Fruit fly (Drosophila melanogaster): Measurements from ENCODE around the gene per.

Gene per

DNA sequence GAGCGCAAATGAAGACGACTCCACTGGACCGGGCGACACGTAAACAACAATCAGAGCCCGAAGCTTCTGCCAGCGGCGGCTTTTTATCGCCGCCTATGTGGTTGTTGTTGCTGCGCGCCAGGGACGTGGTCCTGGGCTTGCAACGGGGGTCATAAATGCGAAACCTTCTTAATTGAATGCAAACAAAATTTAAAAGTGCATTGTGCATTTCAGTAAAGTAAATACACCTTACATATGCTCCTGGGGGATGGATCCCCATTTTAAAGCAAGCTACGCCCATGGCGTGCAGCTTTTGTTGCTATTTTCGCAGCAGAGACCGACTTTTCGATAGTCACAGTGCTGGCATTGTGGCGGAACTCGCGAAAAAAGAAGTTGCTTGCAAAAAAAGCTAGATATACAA is 18.3 kb downstream of the per start, which contains the start of gene Ugalt (continued):
- peak; percentile 100 for TF ChIP-seq CG12769 (tag; optimal IDR thresholded peaks at IDR 0.05)
- TF ChIP-seq Abd-B (GFP tag; optimal IDR thresholded peaks at IDR 0.05) = peak; percentile 100
- peak; percentile 100 for TF ChIP-seq CG31441 (GFP tag; IDR thresholded peaks at IDR 0.05)
- peak; percentile 100 for TF ChIP-seq otp (GFP tag; IDR thresholded peaks at IDR 0.05)
- TF ChIP-seq ab (GFP tag; optimal IDR thresholded peaks at IDR 0.05) = peak; percentile 100
- TF ChIP-seq CG13894 (tag; optimal IDR thresholded peaks at IDR 0.05) = peak; percentile 100
- TF ChIP-seq kah (GFP tag; optimal IDR thresholded peaks at IDR 0.05) = peak; percentile 100
- TF ChIP-seq bsh (GFP tag; optimal IDR thresholded peaks at IDR 0.05) = peak; percentile 100
- peak; percentile 100 for TF ChIP-seq B-H1 (GFP tag; IDR thresholded peaks at IDR 0.05)
- peak; percentile 100 for TF ChIP-seq Pdp1 (GFP tag; optimal IDR thresholded peaks at IDR 0.05)
- peak; percentile 95 for TF ChIP-seq CG18011 (GFP tag; optimal IDR thresholded peaks at IDR 0.05)
- TF ChIP-seq CG31388 (GFP tag; optimal IDR thresholded peaks at IDR 0.05) = peak; percentile 100
- peak; percentile 100 for TF ChIP-seq chm (GFP tag; IDR thresholded peaks at IDR 0.05)
- TF ChIP-seq CG10979 (tag; optimal IDR thresholded peaks at IDR 0.05) = peak; percentile 100
- TF ChIP-seq sd (tag; optimal IDR thresholded peaks at IDR 0.05) = peak; percentile 99
- TF ChIP-seq CG9797 (GFP tag; optimal IDR thresholded peaks at IDR 0.05) = peak; percentile 96
- peak; percentile 100 for TF ChIP-seq CoRest (tag; optimal IDR thresholded peaks at IDR 0.05)
- peak; percentile 100 for TF ChIP-seq C15 (GFP tag; IDR thresholded peaks at IDR 0.05)
- peak; percentile 100 for TF ChIP-seq Hmr (GFP tag; optimal IDR thresholded peaks at IDR 0.05)
- TF ChIP-seq amos (GFP tag; IDR thresholded peaks at IDR 0.05; ENCODE audit: partially characterized antibody) = peak; percentile 36; the same call in 1 of the 2 replicates
- peak; percentile 66; the same call in 1 of the 4 replicates for TF ChIP-seq chinmo (GFP tag; IDR thresholded peaks at IDR 0.05; ENCODE audit: partially characterized antibody)
- TF ChIP-seq Dip3 (GFP tag; optimal IDR thresholded peaks at IDR 0.05) = peak; percentile 100
- TF ChIP-seq Lhr (GFP tag; optimal IDR thresholded peaks at IDR 0.05) = peak; percentile 100
- no peak for TF ChIP-seq tna (GFP tag; IDR thresholded peaks at IDR 0.05; ENCODE audit: partially characterized antibody)
- TF ChIP-seq eyg (GFP tag; optimal IDR thresholded peaks at IDR 0.05) = peak; percentile 100
- TF ChIP-seq CG3838 (GFP tag; optimal IDR thresholded peaks at IDR 0.05) = peak; percentile 100
- peak; percentile 57 for TF ChIP-seq zf30C (GFP tag; optimal IDR thresholded peaks at IDR 0.05)
- peak; percentile 100 for TF ChIP-seq gsb-n (tag; optimal IDR thresholded peaks at IDR 0.05)
- peak; percentile 100 for TF ChIP-seq CG17612 (GFP tag; IDR thresholded peaks at IDR 0.05)
- TF ChIP-seq scrt (GFP tag; optimal IDR thresholded peaks at IDR 0.05) = peak; percentile 100
- peak; percentile 100 for TF ChIP-seq CG3726 (GFP tag; IDR thresholded peaks at IDR 0.05)
- TF ChIP-seq CG15073 (GFP tag; optimal IDR thresholded peaks at IDR 0.05) = peak; percentile 96
- TF ChIP-seq chn (GFP tag; optimal IDR thresholded peaks at IDR 0.05) = peak; percentile 100
- TF ChIP-seq CG9215 (GFP tag; IDR thresholded peaks at IDR 0.05) = peak; percentile 100
- TF ChIP-seq Jarid2 (GFP tag; optimal IDR thresholded peaks at IDR 0.05) = peak; percentile 100
- peak; percentile 100 for TF ChIP-seq danr (GFP tag; IDR thresholded peaks at IDR 0.05)
- TF ChIP-seq CG6791 (GFP tag; IDR thresholded peaks at IDR 0.05; ENCODE audit: partially characterized antibody) = peak; percentile 35; the same call in 1 of the 3 replicates
- peak; percentile 99 for TF ChIP-seq her (GFP tag; optimal IDR thresholded peaks at IDR 0.05)
- peak; percentile 100 for TF ChIP-seq CG32532 (GFP tag; IDR thresholded peaks at IDR 0.05)
- peak; percentile 100 for TF ChIP-seq cwo (GFP tag; optimal IDR thresholded peaks at IDR 0.05)
- peak; percentile 100 for TF ChIP-seq CG4617 (GFP tag; optimal IDR thresholded peaks at IDR 0.05; ENCODE audit: borderline replicate concordance)
- TF ChIP-seq Hr3 (GFP tag; optimal IDR thresholded peaks at IDR 0.05) = peak; percentile 100
- peak; percentile 100 for TF ChIP-seq CG16815 (GFP tag; optimal IDR thresholded peaks at IDR 0.05)
- peak; percentile 97 for TF ChIP-seq CG15514 (GFP tag; optimal IDR thresholded peaks at IDR 0.05)
- peak; percentile 100 for TF ChIP-seq kay (GFP tag; optimal IDR thresholded peaks at IDR 0.05)
- TF ChIP-seq CG6765 (GFP tag; optimal IDR thresholded peaks at IDR 0.05) = peak; percentile 100
- peak; percentile 100 for TF ChIP-seq CG12219 (GFP tag; optimal IDR thresholded peaks at IDR 0.05)
- peak; percentile 55 for TF ChIP-seq gfzf (GFP tag; optimal IDR thresholded peaks at IDR 0.05)
- peak; percentile 97 for TF ChIP-seq crol (GFP tag; IDR thresholded peaks at IDR 0.05)

All from whole organism, embryonic.